Fruit fly (Drosophila melanogaster) whole organism: ENCODE measurements around the gene aln.

Source experiments
- pan ChIP-seq: fragments of >200 bp; optimal IDR thresholded peaks from 2 replicates; lab custom pipeline; 2017
- usp ChIP-seq: fragments of >200 bp; optimal IDR thresholded peaks from 2 replicates; lab custom pipeline; 2017; ENCODE audit warnings: missing biosample characterization, missing genetic modification characterization, mixed read lengths

DNA sequence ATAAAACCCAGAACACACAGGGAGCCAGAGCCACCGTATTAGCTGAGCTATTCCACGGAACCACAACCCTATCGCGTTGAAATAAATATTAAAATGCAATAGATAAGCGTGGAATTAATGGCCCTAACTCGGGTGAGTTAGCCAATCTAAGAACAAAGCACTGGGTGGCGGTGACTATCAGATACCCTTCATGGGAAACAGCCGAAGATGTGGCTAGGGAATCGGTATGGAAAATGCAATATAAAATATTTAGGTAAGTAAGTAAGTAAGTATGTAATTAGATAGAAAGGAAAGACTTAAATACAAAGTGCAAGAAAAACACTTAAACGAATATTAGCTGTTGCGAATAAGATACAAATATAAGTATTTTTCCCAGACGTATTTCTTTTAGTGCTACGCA is 27.9 kb downstream of the aln start:
- TF ChIP-seq usp (GFP tag; lab: Kevin White, UChicago) (no peak), pan (no peak)
